Fruit fly (Drosophila melanogaster) whole organism, pupa: ENCODE data around the gene CG5902.

ENCODE experiments used
- CG10348 ChIP-seq: fragments of 200-800 bp; sonication (Bioruptor generic); IDR thresholded peaks from 2 replicates; pipeline ENCODE4 v1.3.6; 2022; ENCODE audit warnings: missing biosample characterization, missing genetic modification characterization
- CG12605 ChIP-seq: fragments of 200-800 bp; sonication (Bioruptor generic); IDR thresholded peaks from 2 replicates; pipeline ENCODE4 v1.3.6; 2022; ENCODE audit warnings: missing biosample characterization, missing genetic modification characterization
- CG13204 ChIP-seq: fragments of 200-800 bp; sonication (Bioruptor generic); optimal IDR thresholded peaks from 2 replicates; lab custom pipeline; 2018; ENCODE audit warnings: missing biosample characterization, mild to moderate bottlenecking, missing genetic modification characterization, moderate library complexity
- CG17806 ChIP-seq: fragments of 200-800 bp; sonication (Bioruptor generic); optimal IDR thresholded peaks from 2 replicates; lab custom pipeline; 2018; ENCODE audit warnings: missing biosample characterization, mild to moderate bottlenecking, missing genetic modification characterization, moderate library complexity
- CG32121 ChIP-seq: fragments of 200-800 bp; sonication (Bioruptor generic); IDR thresholded peaks from 2 replicates; pipeline ENCODE4 v1.3.6; 2022; ENCODE audit warnings: missing biosample characterization, missing genetic modification characterization
- CG34367 ChIP-seq: fragments of 200-800 bp; sonication (Bioruptor generic); optimal IDR thresholded peaks from 2 replicates; lab custom pipeline; 2018; ENCODE audit warnings: missing biosample characterization, mild to moderate bottlenecking, missing genetic modification characterization
- D1 ChIP-seq: fragments of 200-800 bp; sonication (Bioruptor generic); optimal IDR thresholded peaks from 2 replicates; lab custom pipeline; 2018; ENCODE audit warnings: missing biosample characterization, mild to moderate bottlenecking, missing genetic modification characterization, moderate library complexity
- EcR ChIP-seq: fragments of 200-800 bp; sonication (Bioruptor generic); optimal IDR thresholded peaks from 3 replicates; lab custom pipeline; 2019; ENCODE audit warnings: missing biosample characterization, missing genetic modification characterization, mild to moderate bottlenecking, moderate library complexity, missing genetic modification reagents
- Pif1A ChIP-seq: fragments of 200-800 bp; sonication (Bioruptor generic); optimal IDR thresholded peaks from 3 replicates; lab custom pipeline; 2016; ENCODE audit warnings: missing biosample characterization, missing genetic modification characterization
- fd96Ca ChIP-seq: fragments of 200-800 bp; sonication (Bioruptor generic); IDR thresholded peaks from 3 replicates; pipeline ENCODE4 v1.3.6; 2022; ENCODE audit warnings: missing biosample characterization, missing genetic modification characterization

DNA sequence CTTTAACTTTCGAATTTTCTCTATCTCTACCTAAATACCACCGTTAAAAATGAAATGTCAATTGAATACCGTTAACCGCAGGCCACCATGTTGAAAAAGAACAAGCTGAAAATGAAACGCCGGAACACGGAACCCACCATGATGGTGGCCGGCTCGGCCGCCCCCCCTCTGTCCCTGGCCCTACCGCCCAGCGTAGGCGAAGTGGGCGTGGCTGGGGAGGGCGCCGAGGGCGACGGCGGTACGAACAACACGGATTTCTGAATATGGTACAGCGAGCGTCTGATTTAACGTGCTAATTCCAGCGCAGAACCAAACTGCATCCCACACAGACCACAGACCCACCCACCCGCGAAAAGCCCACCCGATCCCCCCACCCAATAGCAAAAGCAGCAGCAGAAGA, 4.8 kb upstream of the CG5902 start:
- no peak for TF ChIP-seq D1
- TF ChIP-seq Pif1A (GFP tag; lab: Kevin White, UChicago), result no peak
- TF ChIP-seq CG32121 (GFP tag; lab: Robert Waterston, UW), result no peak
- TF ChIP-seq CG12605, result no peak
- no peak for TF ChIP-seq CG34367 (tag; lab: Kevin White, UChicago)
- TF ChIP-seq CG17806 (tag; lab: Kevin White, UChicago), result no peak
- no peak for TF ChIP-seq EcR (GFP tag; lab: Kevin White, UChicago)
- TF ChIP-seq CG10348 (GFP tag; lab: Robert Waterston, UW), result no peak
- TF ChIP-seq fd96Ca (GFP tag; lab: Robert Waterston, UW), result no peak
- no peak for TF ChIP-seq CG13204
